Fruit fly (Drosophila melanogaster): Measurements from ENCODE around the gene mtsh.

DNA sequence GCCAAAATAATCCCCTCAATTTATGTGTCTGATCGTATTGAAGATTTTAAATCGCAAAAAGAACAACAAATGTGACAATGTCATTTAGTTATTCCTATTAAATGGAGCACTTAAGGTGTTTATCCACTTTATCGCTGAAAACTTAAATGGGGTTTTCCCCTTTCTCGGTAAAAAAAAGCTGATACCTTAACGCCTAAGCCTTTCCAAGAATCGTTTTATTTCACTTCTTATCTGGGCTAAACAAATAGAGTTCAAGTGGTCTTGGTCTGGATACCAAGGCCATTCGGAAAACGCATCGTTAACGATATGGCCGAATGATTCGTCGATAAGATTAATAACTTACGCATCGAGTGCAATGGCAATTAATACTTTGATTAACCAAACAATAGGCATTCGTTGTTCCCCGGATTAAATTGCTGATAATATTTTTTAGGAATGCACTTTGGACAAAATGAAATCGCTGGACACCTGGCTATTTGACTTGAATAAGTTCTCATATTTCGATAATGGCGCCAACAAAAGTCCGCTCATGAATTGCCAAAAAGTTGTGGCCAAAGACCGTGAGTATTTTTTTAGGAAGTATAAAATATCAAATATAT, 20.1 kb upstream of the mtsh start:
- TF ChIP-seq net (GFP tag; optimal IDR thresholded peaks at IDR 0.05) = no peak
- TF ChIP-seq eg (GFP tag; IDR thresholded peaks at IDR 0.05) = no peak
- TF ChIP-seq Hr39 (GFP tag; optimal IDR thresholded peaks at IDR 0.05) = no peak
- no peak for TF ChIP-seq Hr38 (GFP tag; optimal IDR thresholded peaks at IDR 0.05)
- TF ChIP-seq CG7368 (GFP tag; optimal IDR thresholded peaks at IDR 0.05) = no peak
